Worm (Caenorhabditis elegans) whole organism, early embryonic: Measurements from ENCODE around the gene ung-1.

Source experiments
- B0310.2 ChIP-seq: sonication (generic microtip); optimal IDR thresholded peaks from 2 replicates; lab custom pipeline; 2016; ENCODE audit warnings: mild to moderate bottlenecking, missing genetic modification characterization, missing compliant biosample characterization
- F13C5.2 ChIP-seq: sonication (generic microtip); optimal IDR thresholded peaks from 2 replicates; lab custom pipeline; 2017; ENCODE audit warnings: mild to moderate bottlenecking, missing genetic modification characterization, inconsistent platforms, missing compliant biosample characterization
- aly-1 ChIP-seq: sonication (generic microtip); optimal IDR thresholded peaks from 2 replicates; lab custom pipeline; 2016; ENCODE audit warnings: missing genetic modification characterization, missing compliant biosample characterization
- ama-1 ChIP-seq: fragments of 150-350 bp; optimal IDR thresholded peaks from 2 replicates; lab custom pipeline; 2014
- ceh-13 ChIP-seq: fragments of 200-800 bp; sonication (Bioruptor generic); optimal IDR thresholded peaks from 2 replicates; lab custom pipeline; 2018; ENCODE audit warnings: mild to moderate bottlenecking, missing genetic modification characterization, missing compliant biosample characterization
- ceh-36 ChIP-seq: sonication (generic microtip); optimal IDR thresholded peaks from 2 replicates; lab custom pipeline; 2016; ENCODE audit warnings: missing genetic modification characterization, inconsistent platforms, missing compliant biosample characterization
- ets-7 ChIP-seq: sonication (generic microtip); optimal IDR thresholded peaks from 2 replicates; lab custom pipeline; 2016; ENCODE audit warnings: missing genotype, missing genetic modification characterization, missing compliant biosample characterization
- flt-1 ChIP-seq: fragments of 200-800 bp; sonication (Bioruptor generic); IDR thresholded peaks from 2 replicates; pipeline ENCODE4 v1.3.6; 2022; ENCODE audit warnings: missing genetic modification characterization, missing compliant biosample characterization
- hmbx-1 ChIP-seq: sonication (generic microtip); optimal IDR thresholded peaks from 2 replicates; lab custom pipeline; 2016; ENCODE audit warnings: mild to moderate bottlenecking, missing genetic modification characterization, missing compliant biosample characterization
- hmg-4 ChIP-seq: fragments of 200-800 bp; sonication (Bioruptor generic); optimal IDR thresholded peaks from 2 replicates; lab custom pipeline; 2018; ENCODE audit warnings: mild to moderate bottlenecking, missing genetic modification characterization, missing compliant biosample characterization
- hnd-1 ChIP-seq: sonication (generic microtip); optimal IDR thresholded peaks from 2 replicates; lab custom pipeline; 2016; ENCODE audit warnings: missing genetic modification characterization, missing compliant biosample characterization
- pes-1 ChIP-seq: fragments of 200-800 bp; sonication (Bioruptor generic); IDR thresholded peaks from 2 replicates; pipeline ENCODE4 v1.3.6; 2022; ENCODE audit warnings: missing genetic modification reagents, missing genetic modification characterization, missing compliant biosample characterization
- scrt-1 ChIP-seq: fragments of 200-800 bp; sonication (Bioruptor generic); IDR thresholded peaks from 2 replicates; pipeline ENCODE4 v1.3.6; 2022; ENCODE audit warnings: missing genetic modification characterization, missing compliant biosample characterization
- sea-1 ChIP-seq: fragments of 200-800 bp; sonication (Bioruptor generic); conservative IDR thresholded peaks from 2 replicates; pipeline ENCODE4 v1.3.6; 2022; ENCODE audit warnings: missing genetic modification characterization, missing compliant biosample characterization
- tbx-11 ChIP-seq: fragments of 200-800 bp; sonication (Bioruptor generic); IDR thresholded peaks from 2 replicates; pipeline ENCODE4 v1.3.6; 2022; ENCODE audit warnings: missing genetic modification characterization, missing compliant biosample characterization
- tbx-37 ChIP-seq: fragments of 200-800 bp; sonication (Bioruptor generic); conservative IDR thresholded peaks from 2 replicates; pipeline ENCODE4 v1.3.6; 2022; ENCODE audit warnings: missing genetic modification reagents, missing genetic modification characterization, missing compliant biosample characterization

Gene ung-1

ce11 chrIII:12009764-12010163 lies 35.9 kb upstream of the ung-1 start:
- no peak for TF ChIP-seq ceh-13
- TF ChIP-seq F13C5.2 (tag; lab: Kevin White, UChicago): no peak
- TF ChIP-seq ceh-36: no peak
- TF ChIP-seq hnd-1: no peak
- TF ChIP-seq pes-1 (GFP tag; lab: Robert Waterston, UW): no peak
- TF ChIP-seq tbx-37: no peak

DNA sequence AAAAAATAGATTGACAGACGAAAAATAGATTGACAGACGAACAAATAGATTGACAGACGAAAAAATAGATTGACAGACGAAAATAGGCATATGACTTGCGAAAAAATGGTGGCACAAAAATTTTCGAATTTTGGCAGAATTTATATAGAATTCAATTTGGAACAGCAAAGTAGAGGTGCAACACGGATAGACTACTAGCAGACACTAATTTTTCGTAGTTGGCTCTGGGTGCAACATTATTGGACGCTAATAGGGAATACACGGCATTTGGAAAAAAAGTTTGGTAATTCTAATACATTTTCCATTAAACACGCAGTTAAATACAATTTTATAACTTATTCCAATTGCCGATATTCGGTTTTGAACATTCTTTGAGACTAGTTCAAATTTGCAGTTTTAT lies 35.4 kb upstream of the ung-1 start:
- TF ChIP-seq pes-1 (GFP tag; lab: Robert Waterston, UW): no peak
- no peak for TF ChIP-seq hmg-4 (GFP tag; lab: Kevin White, UChicago)
- no peak for TF ChIP-seq ceh-13
- TF ChIP-seq flt-1 (GFP tag; lab: Robert Waterston, UW): no peak
- no peak for TF ChIP-seq B0310.2 (tag; lab: Kevin White, UChicago)

ce11 chrIII:12003264-12003663 lies 29.4 kb upstream of the ung-1 start:
- TF ChIP-seq ceh-13 (no peak), scrt-1 (GFP tag; lab: Robert Waterston, UW) (no peak), B0310.2 (tag; lab: Kevin White, UChicago) (no peak), tbx-11 (no peak), ets-7 (no peak), ama-1 (no peak), F13C5.2 (tag; lab: Kevin White, UChicago) (no peak), hmbx-1 (tag; lab: Kevin White, UChicago) (no peak), aly-1 (tag; lab: Kevin White, UChicago) (no peak), pes-1 (GFP tag; lab: Robert Waterston, UW) (no peak), hnd-1 (no peak)

DNA sequence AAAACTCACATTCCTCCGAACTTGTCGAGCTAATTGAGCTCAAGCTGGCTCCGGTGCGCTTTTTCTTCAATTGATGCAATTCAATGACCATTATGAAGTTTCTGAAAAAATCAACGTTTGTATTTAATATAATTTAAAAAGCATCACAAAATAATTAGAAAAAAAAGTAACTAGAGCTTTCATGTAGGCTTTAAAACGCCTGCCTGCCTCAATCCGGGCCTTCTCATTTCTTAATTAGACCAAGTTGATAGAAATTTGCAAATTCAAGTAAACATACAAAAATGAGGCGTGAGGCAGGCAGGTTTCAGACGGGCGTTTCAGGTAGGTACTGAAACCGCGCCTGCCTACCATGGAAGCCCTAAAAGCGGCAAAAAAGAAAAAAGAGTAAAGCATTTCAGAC lies 29.0 kb upstream of the ung-1 start, which contains the start of gene Y56A3A.33:
Y56A3A.33 (minus strand) TSS at position 101 of the 400 bp plus-strand sequence.
- TF ChIP-seq hmbx-1 (tag; lab: Kevin White, UChicago) (no peak), tbx-11 (no peak), ets-7 (no peak), aly-1 (tag; lab: Kevin White, UChicago) (no peak), F13C5.2 (tag; lab: Kevin White, UChicago) (no peak), ama-1 (no peak), sea-1 (GFP tag; lab: Robert Waterston, UW) (no peak), ceh-13 (no peak), tbx-37 (no peak), scrt-1 (GFP tag; lab: Robert Waterston, UW) (no peak), hmg-4 (GFP tag; lab: Kevin White, UChicago) (no peak), ceh-36 (no peak), flt-1 (GFP tag; lab: Robert Waterston, UW) (no peak)

DNA sequence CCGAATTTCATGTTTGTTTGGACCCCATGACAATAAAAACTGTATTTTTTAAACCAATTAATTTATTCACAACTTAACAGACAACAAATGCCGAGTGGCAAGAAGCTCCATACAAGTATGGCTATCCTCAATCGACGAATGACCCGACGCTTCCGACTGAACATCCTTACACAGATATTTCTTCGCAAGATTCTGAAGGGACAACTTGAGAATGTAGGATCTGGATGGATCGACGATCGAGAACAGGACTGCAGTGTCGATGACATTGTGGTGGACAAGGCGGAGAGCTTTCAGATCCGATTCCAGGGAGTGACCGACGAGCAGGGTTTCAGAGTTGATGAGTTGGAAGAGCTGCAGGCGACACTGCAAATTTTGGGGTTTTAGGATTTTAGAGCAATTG lies 25.6 kb upstream of the ung-1 start:
- TF ChIP-seq hmg-4 (GFP tag; lab: Kevin White, UChicago) (no peak), tbx-11 (no peak), aly-1 (tag; lab: Kevin White, UChicago) (no peak), tbx-37 (no peak), B0310.2 (tag; lab: Kevin White, UChicago) (no peak), sea-1 (GFP tag; lab: Robert Waterston, UW) (no peak), flt-1 (GFP tag; lab: Robert Waterston, UW) (no peak), hmbx-1 (tag; lab: Kevin White, UChicago) (no peak), F13C5.2 (tag; lab: Kevin White, UChicago) (no peak), ceh-13 (no peak)

DNA sequence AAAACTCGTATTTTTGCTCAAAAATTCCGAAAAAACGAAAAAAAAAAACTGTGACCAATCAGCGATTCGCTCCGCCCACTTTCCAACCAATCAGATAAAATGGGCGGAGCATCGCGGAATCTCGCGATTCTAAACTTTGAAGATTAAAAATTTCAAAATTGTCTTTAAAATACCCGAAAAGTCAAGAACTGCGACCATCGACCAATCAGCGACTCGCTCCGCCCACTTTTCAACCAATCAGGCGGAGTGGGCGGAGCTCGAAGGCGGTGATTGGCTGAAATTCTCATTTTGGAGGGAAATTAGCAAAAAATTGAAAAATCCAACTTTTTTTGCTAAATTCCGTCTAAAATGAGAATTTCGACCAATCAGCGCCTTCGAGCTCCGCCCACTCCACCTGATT lies 21.9 kb upstream of the ung-1 start:
- TF ChIP-seq pes-1 (GFP tag; lab: Robert Waterston, UW): no peak

- TF ChIP-seq aly-1 (tag; lab: Kevin White, UChicago): no peak
Observed at ce11 chrIII:11991654-11992292, 17.9 kb upstream of the ung-1 start.

DNA sequence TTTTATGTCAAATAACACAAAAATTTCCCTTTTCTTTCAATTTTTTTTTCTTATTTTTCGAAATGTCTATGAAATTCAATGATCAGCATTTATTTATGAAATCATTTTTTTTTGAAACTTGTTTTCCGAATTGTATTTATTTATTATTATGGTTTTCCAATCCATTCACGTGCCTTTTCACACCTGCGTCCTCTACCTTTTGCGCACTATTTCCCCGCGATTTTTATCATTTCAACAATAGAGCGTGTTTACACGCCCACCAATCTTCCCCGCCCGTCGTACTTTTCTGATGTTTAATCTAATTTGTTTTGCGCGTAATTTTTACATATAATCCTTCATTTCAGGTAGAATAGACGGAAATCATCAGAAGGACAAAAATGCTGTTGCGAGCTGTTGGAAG lies 15.9 kb upstream of the ung-1 start, which contains the start of gene wah-1:
wah-1 (plus strand) TSS at position 345 of the 400 bp plus-strand sequence.
- TF ChIP-seq F13C5.2 (tag; lab: Kevin White, UChicago): no peak
- TF ChIP-seq pes-1 (GFP tag; lab: Robert Waterston, UW): no peak
- no peak for TF ChIP-seq scrt-1 (GFP tag; lab: Robert Waterston, UW)
- TF ChIP-seq flt-1 (GFP tag; lab: Robert Waterston, UW): no peak
- no peak for TF ChIP-seq B0310.2 (tag; lab: Kevin White, UChicago)
- TF ChIP-seq hmbx-1 (tag; lab: Kevin White, UChicago): no peak
- TF ChIP-seq ceh-13: no peak
- no peak for TF ChIP-seq ceh-36

DNA sequence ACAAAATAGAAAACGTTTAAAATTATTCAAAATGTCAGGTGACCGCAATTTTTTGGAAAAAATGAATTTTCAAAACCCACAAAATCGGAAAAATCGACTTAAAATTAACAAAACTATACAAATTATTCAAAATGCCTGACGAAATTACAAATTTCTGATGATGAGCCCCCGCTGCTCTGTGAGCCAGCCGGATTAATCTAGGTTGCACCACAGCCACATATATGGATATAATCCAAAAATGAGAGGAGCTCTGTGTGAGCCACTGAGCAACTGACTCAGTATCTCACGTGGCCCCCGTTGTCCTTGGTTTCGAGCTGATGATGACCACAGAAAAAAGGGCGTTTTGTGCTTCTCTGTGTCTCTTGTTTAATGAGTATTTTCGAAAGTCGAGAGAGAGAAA lies 11.2 kb upstream of the ung-1 start:
- TF ChIP-seq ama-1 (no peak), B0310.2 (tag; lab: Kevin White, UChicago) (no peak), sea-1 (GFP tag; lab: Robert Waterston, UW) (no peak)

- no peak for TF ChIP-seq ama-1
- no peak for TF ChIP-seq hmg-4 (GFP tag; lab: Kevin White, UChicago)
- TF ChIP-seq ets-7: no peak
- TF ChIP-seq F13C5.2 (tag; lab: Kevin White, UChicago): no peak
- TF ChIP-seq sea-1 (GFP tag; lab: Robert Waterston, UW): no peak
- TF ChIP-seq pes-1 (GFP tag; lab: Robert Waterston, UW): no peak
- TF ChIP-seq ceh-13: no peak
- no peak for TF ChIP-seq B0310.2 (tag; lab: Kevin White, UChicago)
- no peak for TF ChIP-seq ceh-36
- TF ChIP-seq flt-1 (GFP tag; lab: Robert Waterston, UW): no peak
- no peak for TF ChIP-seq scrt-1 (GFP tag; lab: Robert Waterston, UW)
Observed at ce11 chrIII:11982474-11982873, 8.6 kb upstream of the ung-1 start.
